Worm (Caenorhabditis elegans) whole organism, early embryonic: ENCODE measurements around the gene ttr-46.

Source experiments
- B0310.2 ChIP-seq: sonication (generic microtip); optimal IDR thresholded peaks from 2 replicates; lab custom pipeline; 2016; ENCODE audit warnings: mild to moderate bottlenecking, missing genetic modification characterization, missing compliant biosample characterization
- F13C5.2 ChIP-seq: sonication (generic microtip); optimal IDR thresholded peaks from 2 replicates; lab custom pipeline; 2017; ENCODE audit warnings: mild to moderate bottlenecking, missing genetic modification characterization, inconsistent platforms, missing compliant biosample characterization
- aly-1 ChIP-seq: sonication (generic microtip); optimal IDR thresholded peaks from 2 replicates; lab custom pipeline; 2016; ENCODE audit warnings: missing genetic modification characterization, missing compliant biosample characterization
- ama-1 ChIP-seq: fragments of 150-350 bp; optimal IDR thresholded peaks from 2 replicates; lab custom pipeline; 2014
- ceh-13 ChIP-seq: fragments of 200-800 bp; sonication (Bioruptor generic); optimal IDR thresholded peaks from 2 replicates; lab custom pipeline; 2018; ENCODE audit warnings: mild to moderate bottlenecking, missing genetic modification characterization, missing compliant biosample characterization
- ceh-36 ChIP-seq: sonication (generic microtip); optimal IDR thresholded peaks from 2 replicates; lab custom pipeline; 2016; ENCODE audit warnings: missing genetic modification characterization, inconsistent platforms, missing compliant biosample characterization
- ets-7 ChIP-seq: sonication (generic microtip); optimal IDR thresholded peaks from 2 replicates; lab custom pipeline; 2016; ENCODE audit warnings: missing genotype, missing genetic modification characterization, missing compliant biosample characterization
- flt-1 ChIP-seq: fragments of 200-800 bp; sonication (Bioruptor generic); IDR thresholded peaks from 2 replicates; pipeline ENCODE4 v1.3.6; 2022; ENCODE audit warnings: missing genetic modification characterization, missing compliant biosample characterization
- hmbx-1 ChIP-seq: sonication (generic microtip); optimal IDR thresholded peaks from 2 replicates; lab custom pipeline; 2016; ENCODE audit warnings: mild to moderate bottlenecking, missing genetic modification characterization, missing compliant biosample characterization
- hmg-4 ChIP-seq: fragments of 200-800 bp; sonication (Bioruptor generic); optimal IDR thresholded peaks from 2 replicates; lab custom pipeline; 2018; ENCODE audit warnings: mild to moderate bottlenecking, missing genetic modification characterization, missing compliant biosample characterization
- hnd-1 ChIP-seq: sonication (generic microtip); optimal IDR thresholded peaks from 2 replicates; lab custom pipeline; 2016; ENCODE audit warnings: missing genetic modification characterization, missing compliant biosample characterization
- pes-1 ChIP-seq: fragments of 200-800 bp; sonication (Bioruptor generic); IDR thresholded peaks from 2 replicates; pipeline ENCODE4 v1.3.6; 2022; ENCODE audit warnings: missing genetic modification reagents, missing genetic modification characterization, missing compliant biosample characterization
- scrt-1 ChIP-seq: fragments of 200-800 bp; sonication (Bioruptor generic); IDR thresholded peaks from 2 replicates; pipeline ENCODE4 v1.3.6; 2022; ENCODE audit warnings: missing genetic modification characterization, missing compliant biosample characterization
- sea-1 ChIP-seq: fragments of 200-800 bp; sonication (Bioruptor generic); conservative IDR thresholded peaks from 2 replicates; pipeline ENCODE4 v1.3.6; 2022; ENCODE audit warnings: missing genetic modification characterization, missing compliant biosample characterization
- tbx-11 ChIP-seq: fragments of 200-800 bp; sonication (Bioruptor generic); IDR thresholded peaks from 2 replicates; pipeline ENCODE4 v1.3.6; 2022; ENCODE audit warnings: missing genetic modification characterization, missing compliant biosample characterization
- tbx-37 ChIP-seq: fragments of 200-800 bp; sonication (Bioruptor generic); conservative IDR thresholded peaks from 2 replicates; pipeline ENCODE4 v1.3.6; 2022; ENCODE audit warnings: missing genetic modification reagents, missing genetic modification characterization, missing compliant biosample characterization
- tra-4 ChIP-seq: sonication (generic microtip); optimal IDR thresholded peaks from 2 replicates; lab custom pipeline; 2017; ENCODE audit warnings: missing genetic modification characterization, missing compliant biosample characterization

ttr-46 gene

DNA sequence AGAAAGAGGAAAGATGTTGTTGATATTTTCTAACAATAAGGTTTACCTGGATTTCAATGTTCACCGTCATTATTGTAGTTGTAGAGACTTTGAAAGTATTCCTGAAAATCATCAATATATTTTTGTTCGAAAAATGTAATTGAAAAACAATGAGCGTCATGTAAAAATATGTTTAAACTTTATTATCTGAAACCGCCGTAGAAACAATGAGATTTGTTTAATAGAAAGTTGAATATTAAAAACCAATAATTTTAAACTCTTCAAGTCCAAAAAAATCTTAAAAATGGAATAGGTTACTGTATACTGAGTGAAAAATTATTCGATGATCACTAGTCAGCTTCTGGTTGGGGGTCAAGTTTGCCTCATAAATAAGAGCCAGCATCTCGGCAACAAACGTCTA lies 7.2 kb downstream of the ttr-46 start, which contains the start of gene anmt-3:
anmt-3 (minus strand) TSS at position 101 of the 400 bp plus-strand sequence.
- TF ChIP-seq ets-7 (tag; lab: Kevin White, UChicago) (no peak), ceh-36 (tag; lab: Kevin White, UChicago) (no peak), tbx-11 (GFP tag; lab: Robert Waterston, UW) (no peak), flt-1 (GFP tag; lab: Robert Waterston, UW) (no peak), hmbx-1 (tag; lab: Kevin White, UChicago) (no peak), ceh-13 (no peak), ama-1 (no peak), scrt-1 (GFP tag; lab: Robert Waterston, UW) (no peak), F13C5.2 (tag; lab: Kevin White, UChicago) (no peak), tbx-37 (GFP tag; lab: Robert Waterston, UW) (no peak), aly-1 (no peak), B0310.2 (tag; lab: Kevin White, UChicago) (no peak), hnd-1 (tag; lab: Kevin White, UChicago) (no peak), sea-1 (GFP tag; lab: Robert Waterston, UW) (no peak), hmg-4 (GFP tag; lab: Kevin White, UChicago) (no peak), tra-4 (tag; lab: Kevin White, UChicago) (no peak), pes-1 (GFP tag; lab: Robert Waterston, UW) (no peak)

- TF ChIP-seq ets-7 (tag; lab: Kevin White, UChicago) (no peak), B0310.2 (tag; lab: Kevin White, UChicago) (no peak), ama-1 (no peak), ceh-36 (tag; lab: Kevin White, UChicago) (no peak), hnd-1 (tag; lab: Kevin White, UChicago) (no peak), hmg-4 (GFP tag; lab: Kevin White, UChicago) (no peak), flt-1 (GFP tag; lab: Robert Waterston, UW) (no peak), tbx-37 (GFP tag; lab: Robert Waterston, UW) (no peak), sea-1 (GFP tag; lab: Robert Waterston, UW) (no peak), scrt-1 (GFP tag; lab: Robert Waterston, UW) (no peak), tra-4 (tag; lab: Kevin White, UChicago) (no peak), ceh-13 (no peak), pes-1 (GFP tag; lab: Robert Waterston, UW) (no peak), F13C5.2 (tag; lab: Kevin White, UChicago) (no peak), hmbx-1 (tag; lab: Kevin White, UChicago) (no peak), tbx-11 (GFP tag; lab: Robert Waterston, UW) (no peak), aly-1 (no peak)
These were observed 7.6 kb downstream of the ttr-46 start for ce11 chrV:9958654-9959053.

- TF ChIP-seq sea-1 (GFP tag; lab: Robert Waterston, UW) (no peak), tra-4 (tag; lab: Kevin White, UChicago) (no peak), hmbx-1 (tag; lab: Kevin White, UChicago) (no peak), ceh-13 (no peak), pes-1 (GFP tag; lab: Robert Waterston, UW) (no peak), B0310.2 (tag; lab: Kevin White, UChicago) (no peak), flt-1 (GFP tag; lab: Robert Waterston, UW) (no peak), ceh-36 (tag; lab: Kevin White, UChicago) (no peak)
These were observed 9.3 kb downstream of the ttr-46 start, which contains the start of gene T07C12.10 for ce11 chrV:9960376-9960775. TSS of gene T07C12.10 (minus strand) at chrV:9960476.

- TF ChIP-seq sea-1 (GFP tag; lab: Robert Waterston, UW) (no peak), flt-1 (GFP tag; lab: Robert Waterston, UW) (no peak), tbx-37 (GFP tag; lab: Robert Waterston, UW) (no peak), pes-1 (GFP tag; lab: Robert Waterston, UW) (no peak), ceh-36 (tag; lab: Kevin White, UChicago) (no peak), tbx-11 (GFP tag; lab: Robert Waterston, UW) (no peak), B0310.2 (tag; lab: Kevin White, UChicago) (no peak), ceh-13 (no peak), hmbx-1 (tag; lab: Kevin White, UChicago) (no peak), aly-1 (no peak), hmg-4 (GFP tag; lab: Kevin White, UChicago) (no peak), ama-1 (no peak), ets-7 (tag; lab: Kevin White, UChicago) (no peak), scrt-1 (GFP tag; lab: Robert Waterston, UW) (no peak)
These were observed 11.4 kb downstream of the ttr-46 start, which contains the start of gene madf-4 for ce11 chrV:9962394-9962793. TSS of gene madf-4 (minus strand) at chrV:9962494.

ce11 chrV:9962916-9963315 lies 11.9 kb downstream of the ttr-46 start:
- no peak for TF ChIP-seq ets-7 (tag; lab: Kevin White, UChicago)
- TF ChIP-seq F13C5.2 (tag; lab: Kevin White, UChicago), result no peak
- TF ChIP-seq tbx-11 (GFP tag; lab: Robert Waterston, UW), result no peak
- no peak for TF ChIP-seq hmbx-1 (tag; lab: Kevin White, UChicago)
- no peak for TF ChIP-seq hnd-1 (tag; lab: Kevin White, UChicago)
- TF ChIP-seq tbx-37 (GFP tag; lab: Robert Waterston, UW), result no peak
- TF ChIP-seq tra-4 (tag; lab: Kevin White, UChicago), result no peak
- TF ChIP-seq hmg-4 (GFP tag; lab: Kevin White, UChicago), result no peak
- TF ChIP-seq scrt-1 (GFP tag; lab: Robert Waterston, UW), result no peak
- TF ChIP-seq aly-1, result no peak
- TF ChIP-seq B0310.2 (tag; lab: Kevin White, UChicago), result no peak
- TF ChIP-seq flt-1 (GFP tag; lab: Robert Waterston, UW), result no peak
- TF ChIP-seq ceh-36 (tag; lab: Kevin White, UChicago), result no peak
- no peak for TF ChIP-seq pes-1 (GFP tag; lab: Robert Waterston, UW)
- TF ChIP-seq ama-1, result no peak

- TF ChIP-seq tra-4 (tag; lab: Kevin White, UChicago), result no peak
- no peak for TF ChIP-seq sea-1 (GFP tag; lab: Robert Waterston, UW)
- TF ChIP-seq hmg-4 (GFP tag; lab: Kevin White, UChicago), result peak; percentile 31
These were observed 13.2 kb downstream of the ttr-46 start for ce11 chrV:9964152-9964785.
